Fruit fly (Drosophila melanogaster) whole organism, adult: ENCODE results near the gene gskt.
A peak's percentile ranks its signal among the peaks of the same experiment; 100 is the strongest.

ENCODE experiments used
- CG11617 ChIP-seq: fragments of 200-800 bp; sonication (Bioruptor generic); optimal IDR thresholded peaks from 2 replicates; lab custom pipeline; 2017; ENCODE audit warnings: mild to moderate bottlenecking, missing biosample characterization, missing genetic modification reagents, missing genetic modification characterization
- CG12768 ChIP-seq: fragments of 200-800 bp; sonication (Bioruptor generic); optimal IDR thresholded peaks from 2 replicates; lab custom pipeline; 2017; ENCODE audit warnings: missing biosample characterization, missing genetic modification characterization, mild to moderate bottlenecking, moderate library complexity, missing genetic modification reagents
- CG14711 ChIP-seq: fragments of 200-800 bp; sonication (Bioruptor generic); optimal IDR thresholded peaks from 2 replicates; lab custom pipeline; 2018; ENCODE audit warnings: missing biosample characterization, mild to moderate bottlenecking, missing genetic modification characterization, moderate library complexity
- CG1620 ChIP-seq: fragments of 200-800 bp; sonication (Bioruptor generic); optimal IDR thresholded peaks from 2 replicates; lab custom pipeline; 2016; ENCODE audit warnings: missing biosample characterization, missing genetic modification characterization
- CG33017 ChIP-seq: fragments of 200-800 bp; sonication (Bioruptor generic); optimal IDR thresholded peaks from 2 replicates; lab custom pipeline; 2018; ENCODE audit warnings: missing biosample characterization, mild to moderate bottlenecking, missing genetic modification characterization, moderate library complexity
- CG5204 ChIP-seq: fragments of 200-800 bp; sonication (Bioruptor generic); optimal IDR thresholded peaks from 2 replicates; lab custom pipeline; 2016; ENCODE audit warnings: missing biosample characterization, missing genetic modification characterization
- CG7045 ChIP-seq: fragments of 200-800 bp; sonication (Bioruptor generic); optimal IDR thresholded peaks from 2 replicates; lab custom pipeline; 2017; ENCODE audit warnings: missing biosample characterization, mild to moderate bottlenecking, missing genetic modification characterization
- CG7101 ChIP-seq: fragments of 200-800 bp; sonication (Bioruptor generic); optimal IDR thresholded peaks from 2 replicates; lab custom pipeline; 2018; ENCODE audit warnings: missing biosample characterization, mild to moderate bottlenecking, missing genetic modification characterization, moderate library complexity
- Clk ChIP-seq: fragments of 200-800 bp; sonication (Bioruptor generic); optimal IDR thresholded peaks from 2 replicates; lab custom pipeline; 2017; ENCODE audit warnings: missing biosample characterization, missing genetic modification characterization
- Crg-1 ChIP-seq: fragments of 200-800 bp; sonication (Bioruptor generic); optimal IDR thresholded peaks from 2 replicates; lab custom pipeline; 2016; ENCODE audit warnings: missing biosample characterization, missing genetic modification characterization
- Hr96 ChIP-seq: fragments of 200-800 bp; sonication (Bioruptor generic); optimal IDR thresholded peaks from 2 replicates; lab custom pipeline; 2016; ENCODE audit warnings: missing biosample characterization, missing genetic modification characterization
- Mnt ChIP-seq: fragments of 200-800 bp; sonication (Bioruptor generic); optimal IDR thresholded peaks from 2 replicates; lab custom pipeline; 2016; ENCODE audit warnings: missing biosample characterization, mild to moderate bottlenecking, missing genetic modification characterization
- bab1 ChIP-seq: fragments of 200-800 bp; sonication (Bioruptor generic); optimal IDR thresholded peaks from 3 replicates; lab custom pipeline; 2019; ENCODE audit warnings: missing biosample characterization, mild to moderate bottlenecking, missing genetic modification characterization, moderate library complexity
- cic ChIP-seq: fragments of 200-800 bp; sonication (Bioruptor generic); optimal IDR thresholded peaks from 2 replicates; lab custom pipeline; 2017; ENCODE audit warnings: missing biosample characterization, mild to moderate bottlenecking, missing genetic modification characterization, moderate library complexity
- cnc ChIP-seq, 2 experiments: fragments of >200 bp; optimal IDR thresholded peaks; 2 replicates each; lab custom pipeline; 2017
- kay ChIP-seq: fragments of 200-800 bp; sonication (Bioruptor generic); peaks from one replicate; lab custom pipeline; 2016; ENCODE audit warnings: missing biosample characterization, missing genetic modification characterization, borderline replicate concordance
- ovo ChIP-seq: fragments of 200-800 bp; sonication (Bioruptor generic); optimal IDR thresholded peaks from 2 replicates; lab custom pipeline; 2016; ENCODE audit warnings: missing biosample characterization, missing genetic modification characterization
- pad ChIP-seq: fragments of 200-800 bp; sonication (Bioruptor generic); optimal IDR thresholded peaks from 3 replicates; lab custom pipeline; 2017; ENCODE audit warnings: missing biosample characterization, missing genetic modification characterization, mild to moderate bottlenecking, moderate library complexity, missing genetic modification reagents
- tj ChIP-seq: fragments of 200-800 bp; sonication (Bioruptor generic); optimal IDR thresholded peaks from 3 replicates; lab custom pipeline; 2017; ENCODE audit warnings: missing biosample characterization, mild to moderate bottlenecking, missing genetic modification characterization, moderate library complexity
- toe ChIP-seq: fragments of 200-800 bp; sonication (Bioruptor generic); optimal IDR thresholded peaks from 2 replicates; lab custom pipeline; 2016; ENCODE audit warnings: missing biosample characterization, missing genetic modification characterization

Gene gskt

dm6 chr3R:31381216-31381688 lies 9.0 kb downstream of the gskt start:
- TF ChIP-seq Mnt (GFP tag; lab: Kevin White, UChicago) (no peak), Clk (GFP tag; lab: Kevin White, UChicago) (no peak), pad (GFP tag; lab: Kevin White, UChicago) (no peak), CG7101 (tag; lab: Kevin White, UChicago) (peak; percentile 45), CG14711 (tag; lab: Kevin White, UChicago) (peak; percentile 31), CG12768 (GFP tag; lab: Kevin White, UChicago) (peak; percentile 23), Hr96 (GFP tag; lab: Kevin White, UChicago) (no peak), CG11617 (peak; percentile 24), bab1 (GFP tag; lab: Kevin White, UChicago) (no peak), tj (GFP tag; lab: Kevin White, UChicago) (no peak), CG5204 (GFP tag; lab: Kevin White, UChicago) (peak; percentile 73), cnc (optimal IDR thresholded peaks at IDR 0.05; lab: Kevin White, UChicago) (no peak), CG1620 (GFP tag; lab: Kevin White, UChicago) (no peak), kay (GFP tag; lab: Kevin White, UChicago) (no peak), ovo (GFP tag; lab: Kevin White, UChicago) (no peak), CG7045 (GFP tag; lab: Kevin White, UChicago) (peak; percentile 48), toe (no peak), CG33017 (tag; lab: Kevin White, UChicago) (peak; percentile 67), Crg-1 (GFP tag; lab: Kevin White, UChicago) (no peak), cic (no peak)

- TF ChIP-seq tj (GFP tag; lab: Kevin White, UChicago) (no peak), CG11617 (no peak), Crg-1 (GFP tag; lab: Kevin White, UChicago) (no peak), ovo (GFP tag; lab: Kevin White, UChicago) (no peak), CG7101 (tag; lab: Kevin White, UChicago) (no peak), pad (GFP tag; lab: Kevin White, UChicago) (no peak), cic (no peak), Clk (GFP tag; lab: Kevin White, UChicago) (no peak), toe (no peak)
Measured at dm6 chr3R:31381861-31382260, 9.6 kb downstream of the gskt start, which contains the start of gene CG1607. CG1607 (plus strand) TSS chr3R:31382109.

dm6 chr3R:31384108-31384507 lies 11.9 kb downstream of the gskt start:
- TF ChIP-seq cic: peak; percentile 53
- peak; percentile 76 for TF ChIP-seq CG14711 (tag; lab: Kevin White, UChicago)
- TF ChIP-seq pad (GFP tag; lab: Kevin White, UChicago): peak; percentile 49
- peak; percentile 64 for TF ChIP-seq CG11617
- TF ChIP-seq CG1620 (GFP tag; lab: Kevin White, UChicago): peak; percentile 23
- peak; percentile 58 for TF ChIP-seq bab1 (GFP tag; lab: Kevin White, UChicago)
- peak; percentile 1 for TF ChIP-seq ovo (GFP tag; lab: Kevin White, UChicago)
- peak; percentile 89 for TF ChIP-seq CG7101 (tag; lab: Kevin White, UChicago)
- peak; percentile 64 for TF ChIP-seq Mnt (GFP tag; lab: Kevin White, UChicago)
- TF ChIP-seq Crg-1 (GFP tag; lab: Kevin White, UChicago): peak; percentile 11
- no peak for TF ChIP-seq cnc (optimal IDR thresholded peaks at IDR 0.05; lab: Kevin White, UChicago)
- peak; percentile 83 for TF ChIP-seq CG5204 (GFP tag; lab: Kevin White, UChicago)
- peak; percentile 78 for TF ChIP-seq CG7045 (GFP tag; lab: Kevin White, UChicago)
- peak; percentile 35 for TF ChIP-seq tj (GFP tag; lab: Kevin White, UChicago)
- no peak for TF ChIP-seq kay (GFP tag; lab: Kevin White, UChicago)
- peak; percentile 80 for TF ChIP-seq toe
- peak; percentile 93 for TF ChIP-seq CG33017 (tag; lab: Kevin White, UChicago)
- TF ChIP-seq Hr96 (GFP tag; lab: Kevin White, UChicago): peak; percentile 78
- TF ChIP-seq CG12768 (GFP tag; lab: Kevin White, UChicago): peak; percentile 85
- peak; percentile 67 for TF ChIP-seq Clk (GFP tag; lab: Kevin White, UChicago)

dm6 chr3R:31385820-31386330 lies 13.6 kb downstream of the gskt start:
- no peak for TF ChIP-seq cnc (optimal IDR thresholded peaks at IDR 0.05; lab: Kevin White, UChicago)
- TF ChIP-seq Clk (GFP tag; lab: Kevin White, UChicago): no peak
- no peak for TF ChIP-seq Hr96 (GFP tag; lab: Kevin White, UChicago)
- no peak for TF ChIP-seq CG12768 (GFP tag; lab: Kevin White, UChicago)

- TF ChIP-seq tj (GFP tag; lab: Kevin White, UChicago) (no peak), Mnt (GFP tag; lab: Kevin White, UChicago) (no peak), toe (no peak), Crg-1 (GFP tag; lab: Kevin White, UChicago) (no peak), pad (GFP tag; lab: Kevin White, UChicago) (no peak)
Measured at dm6 chr3R:31393427-31393826, 21.2 kb downstream of the gskt start, which contains the start of gene CG31204. CG31204 (minus strand) TSS chr3R:31393527.

- TF ChIP-seq toe (no peak), kay (GFP tag; lab: Kevin White, UChicago) (no peak), bab1 (GFP tag; lab: Kevin White, UChicago) (no peak), CG33017 (tag; lab: Kevin White, UChicago) (no peak), pad (GFP tag; lab: Kevin White, UChicago) (no peak), CG7101 (tag; lab: Kevin White, UChicago) (no peak)
Measured at dm6 chr3R:31395222-31395831, 23.1 kb downstream of the gskt start, which contains the start of the genes Ugt35D1 and Gcn2. Ugt35D1 (minus strand) TSS chr3R:31395304. Gcn2 (plus strand) TSS chr3R:31395660.
